Fruit fly (Drosophila melanogaster) whole organism, prepupa: Measurements from ENCODE around the gene mub.

Source experiments
- Blimp-1 ChIP-seq: fragments of 200-800 bp; sonication (Bioruptor generic); optimal IDR thresholded peaks from 3 replicates; lab custom pipeline; 2017; ENCODE audit warnings: missing biosample characterization, missing genetic modification characterization, mild to moderate bottlenecking, moderate library complexity, missing genetic modification reagents
- CG10631 ChIP-seq: fragments of 200-800 bp; sonication (Bioruptor generic); optimal IDR thresholded peaks from 2 replicates; lab custom pipeline; 2016; ENCODE audit warnings: missing biosample characterization, missing genetic modification characterization
- CG10669 ChIP-seq: fragments of 200-800 bp; sonication (Bioruptor generic); optimal IDR thresholded peaks from 3 replicates; lab custom pipeline; 2018; ENCODE audit warnings: missing biosample characterization, mild to moderate bottlenecking, missing genetic modification characterization, moderate library complexity
- CG11762 ChIP-seq: fragments of 200-800 bp; sonication (Bioruptor generic); optimal IDR thresholded peaks from 3 replicates; lab custom pipeline; 2016; ENCODE audit warnings: missing biosample characterization, missing genetic modification characterization; ENCODE audit not compliant: insufficient read depth
- CG11902 ChIP-seq: fragments of 200-800 bp; sonication (Bioruptor generic); optimal IDR thresholded peaks from 3 replicates; lab custom pipeline; 2016; ENCODE audit warnings: missing biosample characterization, missing genetic modification characterization
- CG15336 ChIP-seq: fragments of 200-800 bp; sonication (Bioruptor generic); IDR thresholded peaks from 2 replicates; pipeline ENCODE4 v1.3.6; 2022; ENCODE audit warnings: missing biosample characterization, missing genetic modification characterization
- CG1621 ChIP-seq: fragments of 200-800 bp; sonication (Bioruptor generic); optimal IDR thresholded peaks from 3 replicates; lab custom pipeline; 2018; ENCODE audit warnings: missing biosample characterization, mild to moderate bottlenecking, missing genetic modification characterization
- CG3032 ChIP-seq: fragments of 200-800 bp; optimal IDR thresholded peaks from 2 replicates; lab custom pipeline; 2019; ENCODE audit warnings: missing biosample characterization, mild to moderate bottlenecking, missing genetic modification characterization, moderate library complexity
- CG31627 ChIP-seq: fragments of 200-800 bp; sonication (Bioruptor generic); optimal IDR thresholded peaks from 3 replicates; lab custom pipeline; 2016; ENCODE audit warnings: missing biosample characterization, missing genetic modification characterization
- CG32006 ChIP-seq: fragments of 200-800 bp; sonication (Bioruptor generic); optimal IDR thresholded peaks from 3 replicates; lab custom pipeline; 2017; ENCODE audit warnings: missing biosample characterization, mild to moderate bottlenecking, missing genetic modification characterization
- CG34406 ChIP-seq: fragments of 200-800 bp; sonication (Bioruptor generic); optimal IDR thresholded peaks from 3 replicates; lab custom pipeline; 2016; ENCODE audit warnings: missing biosample characterization, missing genetic modification characterization
- CG3919 ChIP-seq: fragments of 200-800 bp; sonication (Bioruptor generic); optimal IDR thresholded peaks from 3 replicates; lab custom pipeline; 2016; ENCODE audit warnings: missing biosample characterization, missing genetic modification characterization
- CG6163 ChIP-seq: fragments of 200-800 bp; sonication (Bioruptor generic); IDR thresholded peaks from 3 replicates; pipeline ENCODE4 v1.3.6; 2022; ENCODE audit warnings: missing biosample characterization, missing genetic modification characterization
- CG6276 ChIP-seq: fragments of 200-800 bp; sonication (Bioruptor generic); optimal IDR thresholded peaks from 2 replicates; lab custom pipeline; 2017; ENCODE audit warnings: missing biosample characterization, mild to moderate bottlenecking, missing genetic modification characterization
- CG6792 ChIP-seq: fragments of 200-800 bp; sonication (Bioruptor generic); optimal IDR thresholded peaks from 3 replicates; lab custom pipeline; 2016; ENCODE audit warnings: missing biosample characterization, missing genetic modification characterization
- CG6808 ChIP-seq: fragments of 200-800 bp; sonication (Bioruptor generic); optimal IDR thresholded peaks from 3 replicates; lab custom pipeline; 2017; ENCODE audit warnings: missing biosample characterization, missing genetic modification characterization, mild to moderate bottlenecking, moderate library complexity, missing genetic modification reagents
- CG6854 ChIP-seq: fragments of 200-800 bp; sonication (Bioruptor generic); optimal IDR thresholded peaks from 2 replicates; lab custom pipeline; 2017; ENCODE audit warnings: missing biosample characterization, mild to moderate bottlenecking, missing genetic modification characterization
- CG8319 ChIP-seq: fragments of 200-800 bp; sonication (Bioruptor generic); optimal IDR thresholded peaks from 3 replicates; lab custom pipeline; 2016; ENCODE audit warnings: missing biosample characterization, missing genetic modification characterization
- CG8632 ChIP-seq: fragments of 200-800 bp; sonication (Bioruptor generic); optimal IDR thresholded peaks from 3 replicates; lab custom pipeline; 2016; ENCODE audit warnings: missing biosample characterization, missing genetic modification characterization
- CG9139 ChIP-seq: fragments of 200-800 bp; sonication (Bioruptor generic); optimal IDR thresholded peaks from 3 replicates; lab custom pipeline; 2017; ENCODE audit warnings: missing biosample characterization, mild to moderate bottlenecking, missing genetic modification characterization
- Eip75B ChIP-seq: fragments of 200-800 bp; sonication (Bioruptor generic); optimal IDR thresholded peaks from 3 replicates; lab custom pipeline; 2016; ENCODE audit warnings: missing biosample characterization, missing genetic modification characterization
- Eip78C ChIP-seq: fragments of 200-800 bp; sonication (Bioruptor generic); peaks from one replicate; lab custom pipeline; 2016; ENCODE audit warnings: missing biosample characterization, missing genetic modification characterization
- Ets96B ChIP-seq: fragments of 200-800 bp; optimal IDR thresholded peaks from 2 replicates; lab custom pipeline; 2019; ENCODE audit warnings: missing biosample characterization, mild to moderate bottlenecking, missing genetic modification characterization, moderate library complexity
- Gug ChIP-seq: fragments of 200-800 bp; sonication (Bioruptor generic); IDR thresholded peaks from 2 replicates; pipeline ENCODE4 v1.3.6; 2022; ENCODE audit warnings: missing biosample characterization, missing genetic modification characterization
- Hr38 ChIP-seq: sonication (Bioruptor generic); optimal IDR thresholded peaks from 2 replicates; lab custom pipeline; 2016; ENCODE audit warnings: missing biosample characterization, missing genetic modification characterization
- Hr39 ChIP-seq: fragments of 200-800 bp; sonication (Bioruptor generic); optimal IDR thresholded peaks from 2 replicates; lab custom pipeline; 2016; ENCODE audit warnings: missing biosample characterization, missing genetic modification characterization
- Lpt ChIP-seq: fragments of 200-800 bp; sonication (Bioruptor generic); optimal IDR thresholded peaks from 3 replicates; lab custom pipeline; 2016; ENCODE audit warnings: missing biosample characterization, missing genetic modification characterization
- OdsH ChIP-seq: fragments of 200-800 bp; sonication (Bioruptor generic); optimal IDR thresholded peaks from 3 replicates; lab custom pipeline; 2016; ENCODE audit warnings: missing biosample characterization, missing genetic modification characterization
- Smox ChIP-seq: fragments of 200-800 bp; sonication (Bioruptor generic); optimal IDR thresholded peaks from 3 replicates; lab custom pipeline; 2016; ENCODE audit warnings: missing biosample characterization, missing genetic modification characterization
- Sox15 ChIP-seq: fragments of 200-800 bp; sonication (Bioruptor generic); optimal IDR thresholded peaks from 3 replicates; lab custom pipeline; 2016; ENCODE audit warnings: missing biosample characterization, missing genetic modification characterization
- achi ChIP-seq: fragments of 200-800 bp; sonication (Bioruptor generic); optimal IDR thresholded peaks from 3 replicates; lab custom pipeline; 2016; ENCODE audit warnings: missing biosample characterization, missing genetic modification characterization
- acj6 ChIP-seq: fragments of 200-800 bp; sonication (Bioruptor generic); optimal IDR thresholded peaks from 3 replicates; lab custom pipeline; 2016; ENCODE audit warnings: missing biosample characterization, missing genetic modification characterization
- dac ChIP-seq: fragments of 200-800 bp; sonication (Bioruptor generic); optimal IDR thresholded peaks from 2 replicates; lab custom pipeline; 2017; ENCODE audit warnings: missing biosample characterization, mild to moderate bottlenecking, missing genetic modification characterization
- dsx ChIP-seq: fragments of 200-800 bp; optimal IDR thresholded peaks from 3 replicates; lab custom pipeline; 2019; ENCODE audit warnings: missing biosample characterization, mild to moderate bottlenecking, missing genetic modification characterization, moderate library complexity; ENCODE audit not compliant: poor library complexity, severe bottlenecking
- eg ChIP-seq: fragments of 200-800 bp; sonication (Bioruptor generic); IDR thresholded peaks from 3 replicates; pipeline ENCODE4 v1.3.6; 2022; ENCODE audit warnings: missing biosample characterization, missing genetic modification characterization
- esn ChIP-seq: fragments of 200-800 bp; sonication (Bioruptor generic); optimal IDR thresholded peaks from 2 replicates; lab custom pipeline; 2016; ENCODE audit warnings: missing biosample characterization, mild to moderate bottlenecking, missing genetic modification characterization, moderate library complexity
- fd59A ChIP-seq: fragments of 200-800 bp; sonication (Bioruptor generic); optimal IDR thresholded peaks from 2 replicates; lab custom pipeline; 2017; ENCODE audit warnings: missing biosample characterization, mild to moderate bottlenecking, missing genetic modification characterization, missing genetic modification reagents
- fd85E ChIP-seq: fragments of 200-800 bp; sonication (Bioruptor generic); optimal IDR thresholded peaks from 3 replicates; lab custom pipeline; 2016; ENCODE audit warnings: missing biosample characterization, missing genetic modification characterization
- fkh ChIP-seq: fragments of 200-800 bp; sonication (Bioruptor generic); optimal IDR thresholded peaks from 3 replicates; lab custom pipeline; 2017; ENCODE audit warnings: missing biosample characterization, mild to moderate bottlenecking, missing genetic modification characterization, moderate library complexity
- net ChIP-seq: fragments of 200-800 bp; sonication (Bioruptor generic); optimal IDR thresholded peaks from 3 replicates; lab custom pipeline; 2016; ENCODE audit warnings: missing biosample characterization, missing genetic modification characterization
- pdm3 ChIP-seq: fragments of 200-800 bp; sonication (Bioruptor generic); optimal IDR thresholded peaks from 3 replicates; lab custom pipeline; 2016; ENCODE audit warnings: missing biosample characterization, missing genetic modification characterization
- salr ChIP-seq, 2 experiments: fragments of 200-800 bp; sonication (Bioruptor generic); optimal IDR thresholded peaks; 3 replicates each; lab custom pipeline; 2016 to 2018; ENCODE audit warnings: missing biosample characterization in 2 of 2, missing genetic modification characterization in 2 of 2, mild to moderate bottlenecking in 1 of 2
- ss ChIP-seq, 2 experiments: fragments of 200-800 bp; sonication (Bioruptor generic); optimal IDR thresholded peaks; 2 replicates in 1 of 2; 3 replicates in 1 of 2; lab custom pipeline; 2017 to 2018; ENCODE audit warnings: mild to moderate bottlenecking in 2 of 2, missing biosample characterization in 2 of 2, missing genetic modification characterization in 2 of 2, moderate library complexity in 1 of 2
- svp ChIP-seq: fragments of 200-800 bp; sonication (Bioruptor generic); peaks from one replicate; lab custom pipeline; 2016; ENCODE audit warnings: missing biosample characterization, missing genetic modification characterization
- topi ChIP-seq: fragments of 200-800 bp; sonication (Bioruptor generic); optimal IDR thresholded peaks from 3 replicates; lab custom pipeline; 2016; ENCODE audit warnings: missing biosample characterization, missing genetic modification characterization

mub gene

dm6 chr3L:21896217-21896616 lies 51.6 kb downstream of the mub start (continued):
- peak; percentile 63 for TF ChIP-seq CG6276 (GFP tag; lab: Kevin White, UChicago)
- TF ChIP-seq CG6163 (GFP tag; lab: Robert Waterston, UW): peak; percentile 67
- no peak for TF ChIP-seq CG34406 (GFP tag; lab: Kevin White, UChicago)
- TF ChIP-seq CG32006 (GFP tag; lab: Kevin White, UChicago): peak; percentile 5
- no peak for TF ChIP-seq Hr38 (GFP tag; lab: Kevin White, UChicago)

DNA sequence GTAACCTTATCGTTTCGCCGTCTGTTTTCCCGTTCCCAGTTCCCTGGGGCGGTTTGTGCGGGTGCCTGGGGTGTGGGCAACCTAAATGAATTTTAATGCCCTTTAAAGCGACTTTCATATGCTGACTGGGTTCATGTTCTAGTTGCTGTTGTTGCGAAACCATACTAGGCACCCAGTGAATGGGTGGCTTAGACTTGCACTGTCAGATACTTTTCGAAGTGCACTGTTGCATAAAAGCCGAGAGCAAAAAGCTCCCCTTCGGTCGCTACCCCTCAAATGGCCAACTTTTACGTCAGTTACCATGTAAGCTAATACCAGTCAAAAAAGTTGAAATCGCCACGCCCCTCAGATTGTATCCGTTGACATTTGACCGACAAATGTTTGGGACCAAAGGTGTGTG lies 54.9 kb downstream of the mub start:
- no peak for TF ChIP-seq CG1621 (tag; lab: Kevin White, UChicago)
- peak; percentile 40 for TF ChIP-seq svp (GFP tag; lab: Kevin White, UChicago)

DNA sequence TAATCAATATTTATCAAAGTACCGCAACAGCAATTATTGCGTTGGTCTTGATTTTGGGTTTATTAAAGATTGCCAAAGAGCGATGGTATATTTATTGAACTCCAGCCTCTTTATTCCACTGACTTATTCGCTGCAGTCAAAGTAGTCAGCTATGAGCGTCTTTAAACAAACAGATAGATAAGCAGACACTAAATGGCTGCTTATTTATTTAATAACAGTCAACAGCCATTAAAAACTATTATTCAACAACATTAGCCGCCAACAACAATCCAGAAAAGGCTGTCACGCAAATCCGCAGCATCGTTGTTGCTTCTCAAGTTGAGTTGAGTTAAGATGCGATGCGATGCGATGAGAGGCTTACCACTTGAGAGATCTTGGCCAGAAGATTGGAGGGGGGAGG lies 64.3 kb downstream of the mub start:
- TF ChIP-seq svp (GFP tag; lab: Kevin White, UChicago) (peak; percentile 19), CG6792 (no peak), Eip78C (GFP tag; lab: Kevin White, UChicago) (peak; percentile 16)

dm6 chr3L:21918605-21919004 lies 74.0 kb downstream of the mub start:
- TF ChIP-seq fkh (GFP tag; lab: Kevin White, UChicago): no peak
- peak; percentile 39 for TF ChIP-seq CG11762 (GFP tag; lab: Kevin White, UChicago)
- TF ChIP-seq CG10631 (GFP tag; lab: Kevin White, UChicago): peak; percentile 53
- peak; percentile 35 for TF ChIP-seq OdsH (GFP tag; lab: Kevin White, UChicago)
- no peak for TF ChIP-seq acj6 (GFP tag; lab: Kevin White, UChicago)
- no peak for TF ChIP-seq CG11902
- TF ChIP-seq topi (GFP tag; lab: Kevin White, UChicago): peak; percentile 10
- no peak for TF ChIP-seq CG6808 (GFP tag; lab: Kevin White, UChicago)
- no peak for TF ChIP-seq CG31627 (GFP tag; lab: Kevin White, UChicago)
- no peak for TF ChIP-seq CG10669 (GFP tag; lab: Kevin White, UChicago)
- no peak for TF ChIP-seq Blimp-1 (GFP tag; lab: Kevin White, UChicago)
- TF ChIP-seq dsx (GFP tag; lab: Kevin White, UChicago): peak; percentile 25
- peak; percentile 5 for TF ChIP-seq fd85E (GFP tag; lab: Kevin White, UChicago)
- TF ChIP-seq CG8319 (GFP tag; lab: Kevin White, UChicago): no peak
- peak; percentile 56 for TF ChIP-seq CG3032 (tag; lab: Kevin White, UChicago)
- TF ChIP-seq CG6854 (GFP tag; lab: Kevin White, UChicago): no peak
- no peak for TF ChIP-seq net (GFP tag; lab: Kevin White, UChicago)
- peak; percentile 67 for TF ChIP-seq Eip75B (GFP tag; lab: Kevin White, UChicago)
- peak; percentile 48 for TF ChIP-seq Lpt (GFP tag; lab: Kevin White, UChicago)
- TF ChIP-seq esn (GFP tag; lab: Kevin White, UChicago): peak; percentile 2
- TF ChIP-seq Sox15 (GFP tag; lab: Kevin White, UChicago): no peak
- no peak for TF ChIP-seq Hr38 (GFP tag; lab: Kevin White, UChicago)
- TF ChIP-seq CG15336 (GFP tag; lab: Robert Waterston, UW): peak; percentile 30; the same call in 1 of the 2 replicates
- TF ChIP-seq achi (GFP tag; lab: Kevin White, UChicago): no peak
- no peak for TF ChIP-seq CG6276 (GFP tag; lab: Kevin White, UChicago)
- no peak for TF ChIP-seq dac
- TF ChIP-seq salr (GFP tag; optimal IDR thresholded peaks at IDR 0.05; lab: Kevin White, UChicago): peak in 1 of 2 experiments; percentile 8
- no peak for TF ChIP-seq Gug
- no peak for TF ChIP-seq CG3919
- TF ChIP-seq fd59A: no peak
- TF ChIP-seq Hr39 (GFP tag; lab: Kevin White, UChicago): no peak
- peak; percentile 1 for TF ChIP-seq CG8632 (GFP tag; lab: Kevin White, UChicago)
- TF ChIP-seq eg (GFP tag; lab: Robert Waterston, UW): no peak
- no peak for TF ChIP-seq Smox (GFP tag; lab: Kevin White, UChicago)
- no peak for TF ChIP-seq CG6792
- no peak for TF ChIP-seq CG9139 (GFP tag; lab: Kevin White, UChicago)
- TF ChIP-seq CG32006 (GFP tag; lab: Kevin White, UChicago): no peak
- TF ChIP-seq pdm3 (GFP tag; lab: Kevin White, UChicago): no peak
- no peak for TF ChIP-seq CG6163 (GFP tag; lab: Robert Waterston, UW)
- TF ChIP-seq ss (GFP tag; optimal IDR thresholded peaks at IDR 0.05; lab: Kevin White, UChicago): peak in 1 of 2 experiments; percentile 7
- TF ChIP-seq Ets96B: peak; percentile 53
